Fruit fly (Drosophila melanogaster): Measurements from ENCODE around the gene ome.
A peak's percentile ranks its signal among the peaks of the same experiment; 100 is the strongest.

ome gene

dm6 chr3L:14672387-14673110, at the start of gene ome, which contains the start of gene CG43121 (continued):
- TF ChIP-seq D (optimal IDR thresholded peaks at IDR 0.05) (no peak), D (GFP tag; optimal IDR thresholded peaks at IDR 0.05) (no peak), Trl (optimal IDR thresholded peaks at IDR 0.05) (peak; percentile 39 to 41), Trl (GFP tag; optimal IDR thresholded peaks at IDR 0.05) (no peak), CG16779 (GFP tag; IDR thresholded peaks at IDR 0.05) (0 out of 2 replicates have a peak, but pooled peaks have one; percentile 51), bigmax (GFP tag; optimal IDR thresholded peaks at IDR 0.05) (no peak), unpg (GFP tag; optimal IDR thresholded peaks at IDR 0.05) (peak; percentile 22), sens (GFP tag) (peak; percentile 80), Blimp-1 (GFP tag; optimal IDR thresholded peaks at IDR 0.05) (peak; percentile 88), nerfin-1 (tag; optimal IDR thresholded peaks at IDR 0.05) (no peak), CG8924 (tag; optimal IDR thresholded peaks at IDR 0.05) (peak; percentile 6), sc (optimal IDR thresholded peaks at IDR 0.05) (no peak), sc (GFP tag; optimal IDR thresholded peaks at IDR 0.05) (no peak), CG5180 (GFP tag; optimal IDR thresholded peaks at IDR 0.05) (peak; percentile 18), Sox102F (GFP tag; optimal IDR thresholded peaks at IDR 0.05) (peak; percentile 2), CG9215 (GFP tag; IDR thresholded peaks at IDR 0.05) (no peak), CG30403 (GFP tag; optimal IDR thresholded peaks at IDR 0.05) (peak; percentile 26), CG18619 (GFP tag; optimal IDR thresholded peaks at IDR 0.05) (no peak), eyg (GFP tag; optimal IDR thresholded peaks at IDR 0.05) (no peak), CG15514 (GFP tag; optimal IDR thresholded peaks at IDR 0.05) (peak; percentile 12), Hr78 (GFP tag; optimal IDR thresholded peaks at IDR 0.05) (peak in 1 of 2 experiments; percentile 36), CrebB (tag; optimal IDR thresholded peaks at IDR 0.05) (peak; percentile 23), chm (GFP tag; IDR thresholded peaks at IDR 0.05) (peak; percentile 24; the same call in 1 of the 2 replicates), lilli (GFP tag; optimal IDR thresholded peaks at IDR 0.05) (peak; percentile 18), CG10543 (GFP tag; optimal IDR thresholded peaks at IDR 0.05) (peak; percentile 83), CG4360 (GFP tag; IDR thresholded peaks at IDR 0.05) (no peak; the same call in 1 of the 2 replicates), dysf (GFP tag; IDR thresholded peaks at IDR 0.05) (0 out of 3 replicates have a peak, but pooled peaks have one; percentile 10), CG34422 (GFP tag; IDR thresholded peaks at IDR 0.05) (peak; percentile 40; the same call in 1 of the 3 replicates), chinmo (GFP tag; IDR thresholded peaks at IDR 0.05; ENCODE audit: partially characterized antibody) (peak; percentile 68; the same call in 1 of the 4 replicates), Fer2 (tag; optimal IDR thresholded peaks at IDR 0.05) (no peak), CG14710 (tag; optimal IDR thresholded peaks at IDR 0.05) (no peak), Hand (GFP tag; optimal IDR thresholded peaks at IDR 0.05) (no peak), Hmx (GFP tag; optimal IDR thresholded peaks at IDR 0.05) (no peak), CG7987 (GFP tag; optimal IDR thresholded peaks at IDR 0.05) (peak; percentile 11), tap (tag; optimal IDR thresholded peaks at IDR 0.05) (peak; percentile 35), hkb (optimal IDR thresholded peaks at IDR 0.05) (no peak), hkb (GFP tag; IDR thresholded peaks at IDR 0.05) (peak; percentile 58; the same call in 1 of the 2 replicates), CG42726 (GFP tag; IDR thresholded peaks at IDR 0.05; ENCODE audit: partially characterized antibody) (0 out of 2 replicates have a peak, but pooled peaks have one; percentile 12), CG31224 (GFP tag; IDR thresholded peaks at IDR 0.05) (0 out of 2 replicates have a peak, but pooled peaks have one; percentile 12), caup (GFP tag; optimal IDR thresholded peaks at IDR 0.05; ENCODE audit: severe bottlenecking) (peak; percentile 62), Nf-YB (GFP tag; optimal IDR thresholded peaks at IDR 0.05) (no peak), Aef1 (GFP tag; IDR thresholded peaks at IDR 0.05) (0 out of 3 replicates have a peak, but pooled peaks have one; percentile 11), otp (GFP tag; IDR thresholded peaks at IDR 0.05) (peak; percentile 60; the same call in 2 of the 3 replicates), CG17802 (tag; optimal IDR thresholded peaks at IDR 0.05) (no peak), Med (GFP tag) (peak; percentile 85), pum (GFP tag; optimal IDR thresholded peaks at IDR 0.05) (no peak), CG15011 (GFP tag; optimal IDR thresholded peaks at IDR 0.05) (no peak), CG3407 (GFP tag; optimal IDR thresholded peaks at IDR 0.05) (peak; percentile 19), CG2202 (tag; optimal IDR thresholded peaks at IDR 0.05) (no peak)

Data from whole organism, embryonic.